Fruit fly (Drosophila melanogaster) whole organism, prepupa: ENCODE data around the gene Osi15.
A peak's percentile ranks its signal among the peaks of the same experiment; 100 is the strongest.

ENCODE experiments used
- Blimp-1 ChIP-seq: fragments of 200-800 bp; sonication (Bioruptor generic); optimal IDR thresholded peaks from 3 replicates; lab custom pipeline; 2017; ENCODE audit warnings: missing biosample characterization, missing genetic modification characterization, mild to moderate bottlenecking, moderate library complexity, missing genetic modification reagents
- CG10631 ChIP-seq: fragments of 200-800 bp; sonication (Bioruptor generic); optimal IDR thresholded peaks from 2 replicates; lab custom pipeline; 2016; ENCODE audit warnings: missing biosample characterization, missing genetic modification characterization
- CG10669 ChIP-seq: fragments of 200-800 bp; sonication (Bioruptor generic); optimal IDR thresholded peaks from 3 replicates; lab custom pipeline; 2018; ENCODE audit warnings: missing biosample characterization, mild to moderate bottlenecking, missing genetic modification characterization, moderate library complexity
- CG11294 ChIP-seq: fragments of 200-800 bp; sonication (Bioruptor generic); IDR thresholded peaks from 2 replicates; pipeline ENCODE4 v1.3.6; 2022; ENCODE audit warnings: missing biosample characterization, missing genetic modification characterization
- CG11762 ChIP-seq: fragments of 200-800 bp; sonication (Bioruptor generic); optimal IDR thresholded peaks from 3 replicates; lab custom pipeline; 2016; ENCODE audit warnings: missing biosample characterization, missing genetic modification characterization; ENCODE audit not compliant: insufficient read depth
- CG1621 ChIP-seq: fragments of 200-800 bp; sonication (Bioruptor generic); optimal IDR thresholded peaks from 3 replicates; lab custom pipeline; 2018; ENCODE audit warnings: missing biosample characterization, mild to moderate bottlenecking, missing genetic modification characterization
- CG16779 ChIP-seq: fragments of 200-800 bp; sonication (Bioruptor generic); optimal IDR thresholded peaks from 3 replicates; lab custom pipeline; 2017; ENCODE audit warnings: missing biosample characterization, mild to moderate bottlenecking, missing genetic modification characterization
- CG3032 ChIP-seq: fragments of 200-800 bp; optimal IDR thresholded peaks from 2 replicates; lab custom pipeline; 2019; ENCODE audit warnings: missing biosample characterization, mild to moderate bottlenecking, missing genetic modification characterization, moderate library complexity
- CG34406 ChIP-seq: fragments of 200-800 bp; sonication (Bioruptor generic); optimal IDR thresholded peaks from 3 replicates; lab custom pipeline; 2016; ENCODE audit warnings: missing biosample characterization, missing genetic modification characterization
- CG3919 ChIP-seq: fragments of 200-800 bp; sonication (Bioruptor generic); optimal IDR thresholded peaks from 3 replicates; lab custom pipeline; 2016; ENCODE audit warnings: missing biosample characterization, missing genetic modification characterization
- CG4318 ChIP-seq: fragments of 200-800 bp; sonication (Bioruptor generic); optimal IDR thresholded peaks from 3 replicates; lab custom pipeline; 2017; ENCODE audit warnings: missing biosample characterization, mild to moderate bottlenecking, missing genetic modification characterization
- CG6163 ChIP-seq: fragments of 200-800 bp; sonication (Bioruptor generic); IDR thresholded peaks from 3 replicates; pipeline ENCODE4 v1.3.6; 2022; ENCODE audit warnings: missing biosample characterization, missing genetic modification characterization
- CG6276 ChIP-seq: fragments of 200-800 bp; sonication (Bioruptor generic); optimal IDR thresholded peaks from 2 replicates; lab custom pipeline; 2017; ENCODE audit warnings: missing biosample characterization, mild to moderate bottlenecking, missing genetic modification characterization
- CG6792 ChIP-seq: fragments of 200-800 bp; sonication (Bioruptor generic); optimal IDR thresholded peaks from 3 replicates; lab custom pipeline; 2016; ENCODE audit warnings: missing biosample characterization, missing genetic modification characterization
- CG6808 ChIP-seq: fragments of 200-800 bp; sonication (Bioruptor generic); optimal IDR thresholded peaks from 3 replicates; lab custom pipeline; 2017; ENCODE audit warnings: missing biosample characterization, missing genetic modification characterization, mild to moderate bottlenecking, moderate library complexity, missing genetic modification reagents
- CG6854 ChIP-seq: fragments of 200-800 bp; sonication (Bioruptor generic); optimal IDR thresholded peaks from 2 replicates; lab custom pipeline; 2017; ENCODE audit warnings: missing biosample characterization, mild to moderate bottlenecking, missing genetic modification characterization
- CG8119 ChIP-seq: fragments of 200-800 bp; sonication (Bioruptor generic); IDR thresholded peaks from 3 replicates; pipeline ENCODE4 v1.3.6; 2022; ENCODE audit warnings: missing biosample characterization, missing genetic modification characterization
- CG8319 ChIP-seq: fragments of 200-800 bp; sonication (Bioruptor generic); optimal IDR thresholded peaks from 3 replicates; lab custom pipeline; 2016; ENCODE audit warnings: missing biosample characterization, missing genetic modification characterization
- CG8632 ChIP-seq: fragments of 200-800 bp; sonication (Bioruptor generic); optimal IDR thresholded peaks from 3 replicates; lab custom pipeline; 2016; ENCODE audit warnings: missing biosample characterization, missing genetic modification characterization
- CG9139 ChIP-seq: fragments of 200-800 bp; sonication (Bioruptor generic); optimal IDR thresholded peaks from 3 replicates; lab custom pipeline; 2017; ENCODE audit warnings: missing biosample characterization, mild to moderate bottlenecking, missing genetic modification characterization
- Eip75B ChIP-seq: fragments of 200-800 bp; sonication (Bioruptor generic); optimal IDR thresholded peaks from 3 replicates; lab custom pipeline; 2016; ENCODE audit warnings: missing biosample characterization, missing genetic modification characterization
- Eip78C ChIP-seq: fragments of 200-800 bp; sonication (Bioruptor generic); peaks from one replicate; lab custom pipeline; 2016; ENCODE audit warnings: missing biosample characterization, missing genetic modification characterization
- Eip93F ChIP-seq: fragments of 200-800 bp; sonication (Bioruptor generic); optimal IDR thresholded peaks from 2 replicates; lab custom pipeline; 2016; ENCODE audit warnings: missing biosample characterization, mild to moderate bottlenecking, missing genetic modification characterization
- Ets21C ChIP-seq: fragments of 200-800 bp; sonication (Bioruptor generic); optimal IDR thresholded peaks from 3 replicates; lab custom pipeline; 2016; ENCODE audit warnings: missing biosample characterization, missing genetic modification characterization
- Ets96B ChIP-seq: fragments of 200-800 bp; optimal IDR thresholded peaks from 2 replicates; lab custom pipeline; 2019; ENCODE audit warnings: missing biosample characterization, mild to moderate bottlenecking, missing genetic modification characterization, moderate library complexity
- Gug ChIP-seq: fragments of 200-800 bp; sonication (Bioruptor generic); IDR thresholded peaks from 2 replicates; pipeline ENCODE4 v1.3.6; 2022; ENCODE audit warnings: missing biosample characterization, missing genetic modification characterization
- Hr38 ChIP-seq: sonication (Bioruptor generic); optimal IDR thresholded peaks from 2 replicates; lab custom pipeline; 2016; ENCODE audit warnings: missing biosample characterization, missing genetic modification characterization
- Hr39 ChIP-seq: fragments of 200-800 bp; sonication (Bioruptor generic); optimal IDR thresholded peaks from 2 replicates; lab custom pipeline; 2016; ENCODE audit warnings: missing biosample characterization, missing genetic modification characterization
- Hr4 ChIP-seq: fragments of 200-800 bp; sonication (Bioruptor generic); optimal IDR thresholded peaks from 3 replicates; lab custom pipeline; 2016; ENCODE audit warnings: missing biosample characterization, missing genetic modification characterization
- Lpt ChIP-seq: fragments of 200-800 bp; sonication (Bioruptor generic); optimal IDR thresholded peaks from 3 replicates; lab custom pipeline; 2016; ENCODE audit warnings: missing biosample characterization, missing genetic modification characterization
- Met ChIP-seq: fragments of 200-800 bp; sonication (Bioruptor generic); optimal IDR thresholded peaks from 3 replicates; lab custom pipeline; 2016; ENCODE audit warnings: missing biosample characterization, missing genetic modification characterization
- OdsH ChIP-seq: fragments of 200-800 bp; sonication (Bioruptor generic); optimal IDR thresholded peaks from 3 replicates; lab custom pipeline; 2016; ENCODE audit warnings: missing biosample characterization, missing genetic modification characterization
- Smox ChIP-seq: fragments of 200-800 bp; sonication (Bioruptor generic); optimal IDR thresholded peaks from 3 replicates; lab custom pipeline; 2016; ENCODE audit warnings: missing biosample characterization, missing genetic modification characterization
- Sox102F ChIP-seq: fragments of 200-800 bp; sonication (Bioruptor generic); optimal IDR thresholded peaks from 2 replicates; lab custom pipeline; 2016; ENCODE audit warnings: missing biosample characterization, mild to moderate bottlenecking, missing genetic modification characterization
- Sox14 ChIP-seq: fragments of 200-800 bp; sonication (Bioruptor generic); optimal IDR thresholded peaks from 3 replicates; lab custom pipeline; 2016; ENCODE audit warnings: missing biosample characterization, missing genetic modification characterization
- achi ChIP-seq: fragments of 200-800 bp; sonication (Bioruptor generic); optimal IDR thresholded peaks from 3 replicates; lab custom pipeline; 2016; ENCODE audit warnings: missing biosample characterization, missing genetic modification characterization
- acj6 ChIP-seq: fragments of 200-800 bp; sonication (Bioruptor generic); optimal IDR thresholded peaks from 3 replicates; lab custom pipeline; 2016; ENCODE audit warnings: missing biosample characterization, missing genetic modification characterization
- cyc ChIP-seq: fragments of 200-800 bp; sonication (Bioruptor generic); optimal IDR thresholded peaks from 3 replicates; lab custom pipeline; 2016; ENCODE audit warnings: missing biosample characterization, missing genetic modification characterization
- dac ChIP-seq: fragments of 200-800 bp; sonication (Bioruptor generic); optimal IDR thresholded peaks from 2 replicates; lab custom pipeline; 2017; ENCODE audit warnings: missing biosample characterization, mild to moderate bottlenecking, missing genetic modification characterization
- dsx ChIP-seq: fragments of 200-800 bp; optimal IDR thresholded peaks from 3 replicates; lab custom pipeline; 2019; ENCODE audit warnings: missing biosample characterization, mild to moderate bottlenecking, missing genetic modification characterization, moderate library complexity; ENCODE audit not compliant: poor library complexity, severe bottlenecking
- esn ChIP-seq: fragments of 200-800 bp; sonication (Bioruptor generic); optimal IDR thresholded peaks from 2 replicates; lab custom pipeline; 2016; ENCODE audit warnings: missing biosample characterization, mild to moderate bottlenecking, missing genetic modification characterization, moderate library complexity
- fd59A ChIP-seq: fragments of 200-800 bp; sonication (Bioruptor generic); optimal IDR thresholded peaks from 2 replicates; lab custom pipeline; 2017; ENCODE audit warnings: missing biosample characterization, mild to moderate bottlenecking, missing genetic modification characterization, missing genetic modification reagents
- lz ChIP-seq: fragments of 200-800 bp; sonication (Bioruptor generic); optimal IDR thresholded peaks from 3 replicates; lab custom pipeline; 2016; ENCODE audit warnings: missing biosample characterization, missing genetic modification characterization
- net ChIP-seq: fragments of 200-800 bp; sonication (Bioruptor generic); optimal IDR thresholded peaks from 3 replicates; lab custom pipeline; 2016; ENCODE audit warnings: missing biosample characterization, missing genetic modification characterization
- pdm3 ChIP-seq: fragments of 200-800 bp; sonication (Bioruptor generic); optimal IDR thresholded peaks from 3 replicates; lab custom pipeline; 2016; ENCODE audit warnings: missing biosample characterization, missing genetic modification characterization
- salr ChIP-seq, 2 experiments: fragments of 200-800 bp; sonication (Bioruptor generic); optimal IDR thresholded peaks; 3 replicates each; lab custom pipeline; 2016 to 2018; ENCODE audit warnings: missing biosample characterization in 2 of 2, missing genetic modification characterization in 2 of 2, mild to moderate bottlenecking in 1 of 2
- spab ChIP-seq: fragments of 200-800 bp; sonication (Bioruptor generic); optimal IDR thresholded peaks from 2 replicates; lab custom pipeline; 2017; ENCODE audit warnings: missing biosample characterization, mild to moderate bottlenecking, missing genetic modification characterization, missing genetic modification reagents
- ss ChIP-seq, 2 experiments: fragments of 200-800 bp; sonication (Bioruptor generic); optimal IDR thresholded peaks; 2 replicates in 1 of 2; 3 replicates in 1 of 2; lab custom pipeline; 2017 to 2018; ENCODE audit warnings: mild to moderate bottlenecking in 2 of 2, missing biosample characterization in 2 of 2, missing genetic modification characterization in 2 of 2, moderate library complexity in 1 of 2
- svp ChIP-seq: fragments of 200-800 bp; sonication (Bioruptor generic); peaks from one replicate; lab custom pipeline; 2016; ENCODE audit warnings: missing biosample characterization, missing genetic modification characterization
- topi ChIP-seq: fragments of 200-800 bp; sonication (Bioruptor generic); optimal IDR thresholded peaks from 3 replicates; lab custom pipeline; 2016; ENCODE audit warnings: missing biosample characterization, missing genetic modification characterization
- vri ChIP-seq: fragments of 200-800 bp; sonication (Bioruptor generic); optimal IDR thresholded peaks from 3 replicates; lab custom pipeline; 2016; ENCODE audit warnings: missing biosample characterization, mild to moderate bottlenecking, missing genetic modification characterization

The Osi15 gene

DNA sequence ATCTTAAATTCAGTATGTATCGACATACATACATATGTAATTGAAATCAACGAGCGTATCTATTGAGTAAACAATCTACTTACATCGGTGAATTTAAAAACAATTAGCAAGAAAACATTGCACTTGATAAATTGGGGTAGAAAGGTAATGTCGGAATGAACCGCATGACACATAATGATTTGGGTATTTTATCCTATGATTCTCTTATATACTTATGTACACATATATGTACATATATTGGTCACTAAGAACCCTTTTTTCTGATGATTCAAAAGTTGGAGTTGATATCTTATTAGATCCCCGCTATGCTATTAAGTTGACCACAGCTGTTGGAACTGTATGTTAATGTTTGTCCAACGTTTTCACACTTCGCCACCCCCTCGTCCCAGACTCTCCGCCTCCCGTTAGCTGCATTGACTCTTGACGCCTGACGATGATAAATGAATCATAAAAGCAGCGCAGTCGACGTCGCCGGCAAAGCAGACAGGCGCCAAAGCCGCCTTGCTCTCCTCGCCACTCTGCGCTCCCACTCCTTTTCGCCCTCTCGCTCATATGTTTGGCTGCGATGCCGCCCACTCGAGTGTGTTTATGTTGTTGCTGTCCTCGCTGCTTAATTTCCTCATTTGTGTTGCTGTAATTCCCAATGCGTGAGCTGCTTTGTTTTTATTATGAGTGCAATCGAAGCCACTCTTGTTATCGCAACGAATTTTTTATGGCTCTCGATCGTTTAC, 51.5 kb downstream of the Osi15 start:
- TF ChIP-seq fd59A (GFP tag; lab: Kevin White, UChicago) (peak; percentile 54), dsx (GFP tag; lab: Kevin White, UChicago) (no peak), CG8119 (GFP tag; lab: Robert Waterston, UW) (peak; percentile 56; the same call in 1 of the 3 replicates), CG6854 (GFP tag; lab: Kevin White, UChicago) (no peak), CG6792 (GFP tag; lab: Kevin White, UChicago) (peak; percentile 13), Eip93F (GFP tag; lab: Kevin White, UChicago) (no peak), Sox14 (peak; percentile 3), CG3032 (tag; lab: Kevin White, UChicago) (peak; percentile 11), CG16779 (tag; lab: Kevin White, UChicago) (no peak), Eip75B (GFP tag; lab: Kevin White, UChicago) (peak; percentile 48), dac (GFP tag; lab: Kevin White, UChicago) (no peak), salr (GFP tag; optimal IDR thresholded peaks at IDR 0.05; lab: Kevin White, UChicago) (peak in 1 of 2 experiments; percentile 49), CG4318 (GFP tag; lab: Kevin White, UChicago) (peak; percentile 47), CG6808 (peak; percentile 8), OdsH (GFP tag; lab: Kevin White, UChicago) (peak; percentile 57), ss (GFP tag; optimal IDR thresholded peaks at IDR 0.05; lab: Kevin White, UChicago) (peak in 1 of 2 experiments; percentile 5), vri (GFP tag; lab: Kevin White, UChicago) (no peak), CG6276 (GFP tag; lab: Kevin White, UChicago) (peak; percentile 64), CG9139 (GFP tag; lab: Kevin White, UChicago) (no peak), Ets21C (GFP tag; lab: Kevin White, UChicago) (no peak), CG8319 (no peak), svp (GFP tag; lab: Kevin White, UChicago) (no peak), CG10631 (GFP tag; lab: Kevin White, UChicago) (peak; percentile 35), Lpt (GFP tag; lab: Kevin White, UChicago) (peak; percentile 34), topi (GFP tag; lab: Kevin White, UChicago) (peak; percentile 48), Hr39 (GFP tag; lab: Kevin White, UChicago) (peak; percentile 26), achi (peak; percentile 37), esn (GFP tag; lab: Kevin White, UChicago) (peak; percentile 42), Smox (GFP tag; lab: Kevin White, UChicago) (peak; percentile 22), CG3919 (GFP tag; lab: Kevin White, UChicago) (no peak), CG1621 (tag; lab: Kevin White, UChicago) (no peak), lz (peak; percentile 18), net (GFP tag; lab: Kevin White, UChicago) (peak; percentile 31), spab (GFP tag; lab: Kevin White, UChicago) (peak; percentile 37), Met (GFP tag; lab: Kevin White, UChicago) (peak; percentile 10), Sox102F (GFP tag; lab: Kevin White, UChicago) (peak; percentile 7), Gug (GFP tag; lab: Robert Waterston, UW) (peak; percentile 44; the same call in 1 of the 2 replicates), cyc (GFP tag; lab: Kevin White, UChicago) (no peak), CG34406 (GFP tag; lab: Kevin White, UChicago) (peak; percentile 22), Blimp-1 (GFP tag; lab: Kevin White, UChicago) (no peak), pdm3 (peak; percentile 64), acj6 (peak; percentile 56), Eip78C (GFP tag; lab: Kevin White, UChicago) (peak; percentile 88), CG10669 (GFP tag; lab: Kevin White, UChicago) (peak; percentile 31), Hr4 (GFP tag; lab: Kevin White, UChicago) (peak; percentile 63), CG11762 (GFP tag; lab: Kevin White, UChicago) (peak; percentile 20), Hr38 (no peak), CG6163 (no peak), Ets96B (tag; lab: Kevin White, UChicago) (peak; percentile 39), CG11294 (GFP tag; lab: Robert Waterston, UW) (no peak), CG8632 (GFP tag; lab: Kevin White, UChicago) (no peak)
